Fruit fly (Drosophila melanogaster) whole organism, embryonic: ENCODE results near the gene Pex1.

ENCODE experiments used
- BtbVII ChIP-seq: fragments of 200-800 bp; sonication (Bioruptor generic); optimal IDR thresholded peaks from 3 replicates; lab custom pipeline; 2017; ENCODE audit warnings: missing biosample characterization, mild to moderate bottlenecking, missing genetic modification characterization
- CG10274 ChIP-seq: fragments of 200-800 bp; sonication (Bioruptor generic); optimal IDR thresholded peaks from 3 replicates; lab custom pipeline; 2017; ENCODE audit warnings: missing biosample characterization, mild to moderate bottlenecking, missing genetic modification characterization
- CG11085 ChIP-seq: fragments of 200-800 bp; sonication (Bioruptor generic); IDR thresholded peaks from 2 replicates; pipeline ENCODE4 v1.3.6; 2022; ENCODE audit warnings: missing biosample characterization, missing genetic modification characterization
- CG11696 ChIP-seq: fragments of 200-800 bp; sonication (Bioruptor generic); IDR thresholded peaks from 2 replicates; pipeline ENCODE4 v1.3.6; 2022; ENCODE audit warnings: missing biosample characterization, missing genetic modification characterization
- CG14860 ChIP-seq: fragments of 200-800 bp; sonication (Bioruptor generic); IDR thresholded peaks from 3 replicates; pipeline ENCODE4 v1.3.6; 2022; ENCODE audit warnings: missing biosample characterization, missing genetic modification characterization; ENCODE audit not compliant: partially characterized antibody
- CG1647 ChIP-seq: fragments of 200-800 bp; sonication (Bioruptor generic); optimal IDR thresholded peaks from 3 replicates; lab custom pipeline; 2016; ENCODE audit warnings: missing biosample characterization, missing genetic modification characterization
- CG2129 ChIP-seq: fragments of 200-800 bp; sonication (Bioruptor generic); IDR thresholded peaks from 2 replicates; pipeline ENCODE4 v1.3.6; 2022; ENCODE audit warnings: missing biosample characterization, missing genetic modification characterization; ENCODE audit not compliant: partially characterized antibody
- CG30020 ChIP-seq: fragments of 200-800 bp; optimal IDR thresholded peaks from 2 replicates; lab custom pipeline; 2019; ENCODE audit warnings: missing biosample characterization, mild to moderate bottlenecking, missing genetic modification characterization, moderate library complexity
- CG4617 ChIP-seq: fragments of 200-800 bp; sonication (Bioruptor generic); optimal IDR thresholded peaks from 3 replicates; lab custom pipeline; 2016; ENCODE audit warnings: missing biosample characterization, missing genetic modification characterization, borderline replicate concordance
- CG4707 ChIP-seq: fragments of 200-800 bp; sonication (Bioruptor generic); optimal IDR thresholded peaks from 2 replicates; lab custom pipeline; 2018; ENCODE audit warnings: missing biosample characterization, mild to moderate bottlenecking, missing genetic modification characterization, moderate library complexity
- CG6654 ChIP-seq: fragments of 200-800 bp; sonication (Bioruptor generic); optimal IDR thresholded peaks from 2 replicates; lab custom pipeline; 2017; ENCODE audit warnings: missing biosample characterization, mild to moderate bottlenecking, missing genetic modification characterization
- CG7963 ChIP-seq: fragments of 200-800 bp; sonication (Bioruptor generic); IDR thresholded peaks from 3 replicates; pipeline ENCODE4 v1.3.6; 2022; ENCODE audit warnings: missing biosample characterization, missing genetic modification characterization; ENCODE audit not compliant: partially characterized antibody
- CG9932 ChIP-seq: fragments of 200-800 bp; sonication (Bioruptor generic); IDR thresholded peaks from 2 replicates; pipeline ENCODE4 v1.3.6; 2022; ENCODE audit warnings: missing biosample characterization, missing genetic modification characterization
- CHES-1-like ChIP-seq: fragments of 200-800 bp; sonication (Bioruptor generic); optimal IDR thresholded peaks from 2 replicates; lab custom pipeline; 2016; ENCODE audit warnings: missing biosample characterization, missing genetic modification characterization
- GATAe ChIP-seq: fragments of 200-800 bp; sonication (Bioruptor generic); conservative IDR thresholded peaks from 2 replicates; pipeline ENCODE4 v1.3.6; 2022; ENCODE audit warnings: missing biosample characterization, missing genetic modification characterization
- HLH4C ChIP-seq: fragments of 200-800 bp; sonication (Bioruptor generic); IDR thresholded peaks from 3 replicates; pipeline ENCODE4 v1.3.6; 2022; ENCODE audit warnings: missing biosample characterization, missing genetic modification characterization; ENCODE audit not compliant: partially characterized antibody
- Jarid2 ChIP-seq: fragments of 200-800 bp; sonication (Bioruptor generic); optimal IDR thresholded peaks from 3 replicates; lab custom pipeline; 2017; ENCODE audit warnings: mild to moderate bottlenecking, missing biosample characterization, missing genetic modification reagents, missing genetic modification characterization
- MTF-1 ChIP-seq: fragments of 200-800 bp; sonication (Bioruptor generic); optimal IDR thresholded peaks from 2 replicates; lab custom pipeline; 2018; ENCODE audit warnings: missing biosample characterization, mild to moderate bottlenecking, missing genetic modification characterization, borderline replicate concordance
- NFAT ChIP-seq: fragments of 200-800 bp; sonication (Bioruptor generic); IDR thresholded peaks from 2 replicates; pipeline ENCODE4 v1.3.6; 2022; ENCODE audit warnings: missing biosample characterization, missing genetic modification characterization
- Nf-YA ChIP-seq: fragments of 200-800 bp; sonication (Bioruptor generic); IDR thresholded peaks from 2 replicates; pipeline ENCODE4 v1.3.6; 2022; ENCODE audit warnings: missing biosample characterization, missing genetic modification characterization
- Poxn ChIP-seq: fragments of 200-800 bp; sonication (Bioruptor generic); IDR thresholded peaks from 2 replicates; pipeline ENCODE4 v1.3.6; 2022; ENCODE audit warnings: missing biosample characterization, missing genetic modification characterization
- Rfx ChIP-seq: fragments of 200-800 bp; sonication (Bioruptor generic); IDR thresholded peaks from 2 replicates; pipeline ENCODE4 v1.3.6; 2022; ENCODE audit warnings: missing biosample characterization, missing genetic modification characterization
- Side ChIP-seq: fragments of 200-800 bp; sonication (Bioruptor generic); optimal IDR thresholded peaks from 2 replicates; lab custom pipeline; 2016; ENCODE audit warnings: missing biosample characterization, missing genetic modification characterization
- Xrp1 ChIP-seq: fragments of 200-800 bp; sonication (Bioruptor generic); IDR thresholded peaks from 2 replicates; pipeline ENCODE4 v1.3.6; 2022; ENCODE audit warnings: missing biosample characterization, missing genetic modification characterization
- ase ChIP-seq: fragments of 200-800 bp; sonication (Bioruptor generic); IDR thresholded peaks from 3 replicates; pipeline ENCODE4 v1.3.6; 2022; ENCODE audit warnings: missing biosample characterization, missing genetic modification characterization
- ato ChIP-seq: fragments of 200-800 bp; sonication (Bioruptor generic); IDR thresholded peaks from 2 replicates; pipeline ENCODE4 v1.3.6; 2022; ENCODE audit warnings: missing biosample characterization, missing genetic modification characterization; ENCODE audit not compliant: partially characterized antibody
- chm ChIP-seq: fragments of 200-800 bp; sonication (Bioruptor generic); IDR thresholded peaks from 2 replicates; pipeline ENCODE4 v1.3.6; 2022; ENCODE audit warnings: missing biosample characterization, missing genetic modification characterization
- chn ChIP-seq: fragments of 200-800 bp; sonication (Bioruptor generic); optimal IDR thresholded peaks from 2 replicates; lab custom pipeline; 2016; ENCODE audit warnings: missing biosample characterization, missing genetic modification characterization
- ci ChIP-seq: fragments of 200-800 bp; sonication (Bioruptor generic); IDR thresholded peaks from 3 replicates; pipeline ENCODE4 v1.3.6; 2022; ENCODE audit warnings: missing biosample characterization, missing genetic modification characterization
- dpn ChIP-seq, 2 experiments: fragments of 200-800 bp; sonication (Bioruptor generic); optimal IDR thresholded peaks; 3 replicates each; lab custom pipeline; 2016; ENCODE audit warnings: missing biosample characterization in 2 of 2, missing genetic modification characterization in 2 of 2
- fd102C ChIP-seq: fragments of 200-800 bp; sonication (Bioruptor generic); optimal IDR thresholded peaks from 2 replicates; lab custom pipeline; 2018; ENCODE audit warnings: missing biosample characterization, mild to moderate bottlenecking, missing genetic modification characterization, moderate library complexity
- fru ChIP-seq: fragments of >200 bp; optimal IDR thresholded peaks from 2 replicates; lab custom pipeline; 2017
- ftz-f1 ChIP-seq: fragments of 200-800 bp; sonication (Bioruptor generic); optimal IDR thresholded peaks from 2 replicates; lab custom pipeline; 2016; ENCODE audit warnings: missing biosample characterization, missing genetic modification characterization
- hbn ChIP-seq: fragments of 200-800 bp; sonication (Bioruptor generic); IDR thresholded peaks from 2 replicates; pipeline ENCODE4 v1.3.6; 2022; ENCODE audit warnings: missing biosample characterization, missing genetic modification characterization; ENCODE audit not compliant: partially characterized antibody
- lab ChIP-seq: fragments of 200-800 bp; sonication (Bioruptor generic); optimal IDR thresholded peaks from 3 replicates; lab custom pipeline; 2017; ENCODE audit warnings: missing biosample characterization, missing genetic modification characterization, mild to moderate bottlenecking, moderate library complexity, missing genetic modification reagents
- lola ChIP-seq, 3 experiments: fragments of >200 bp in 2 of 3; fragments of 200-800 bp in 1 of 3; sonication (Bioruptor generic) in 1 of 3; optimal IDR thresholded peaks; 2 replicates each; lab custom pipeline; 2017 to 2019; ENCODE audit warnings: missing biosample characterization in 3 of 3, missing genetic modification characterization in 3 of 3, mild to moderate bottlenecking in 1 of 3, moderate library complexity in 1 of 3
- maf-S ChIP-seq: fragments of 200-800 bp; sonication (Bioruptor generic); optimal IDR thresholded peaks from 2 replicates; lab custom pipeline; 2016; ENCODE audit warnings: missing biosample characterization, missing genetic modification characterization
- odd ChIP-seq: fragments of 200-800 bp; sonication (Bioruptor generic); optimal IDR thresholded peaks from 2 replicates; lab custom pipeline; 2017; ENCODE audit warnings: missing biosample characterization, mild to moderate bottlenecking, missing genetic modification characterization
- pan ChIP-seq, 4 experiments: fragments of >200 bp in 3 of 4; fragments of 200-800 bp in 1 of 4; sonication (Bioruptor generic) in 1 of 4; optimal IDR thresholded peaks in 3 of 4; IDR thresholded peaks in 1 of 4; 2 replicates each; pipeline versions ENCODE4 v1.3.6 to Lab custom; 2017 to 2022; ENCODE audit warnings: missing biosample characterization in 2 of 4, missing genetic modification characterization in 2 of 4, mixed read lengths in 1 of 4
- pita ChIP-seq: fragments of 200-800 bp; sonication (Bioruptor generic); optimal IDR thresholded peaks from 2 replicates; lab custom pipeline; 2017; ENCODE audit warnings: missing biosample characterization, mild to moderate bottlenecking, missing genetic modification characterization
- slbo ChIP-seq: fragments of 200-800 bp; sonication (Bioruptor generic); IDR thresholded peaks from 2 replicates; pipeline ENCODE4 v1.3.6; 2022; ENCODE audit warnings: missing biosample characterization, missing genetic modification characterization
- sna ChIP-seq: fragments of 200-800 bp; sonication (Bioruptor generic); IDR thresholded peaks from 2 replicates; pipeline ENCODE4 v1.3.6; 2022; ENCODE audit warnings: missing biosample characterization, missing genetic modification characterization; ENCODE audit not compliant: partially characterized antibody
- sqz ChIP-seq: fragments of 200-800 bp; sonication (Bioruptor generic); optimal IDR thresholded peaks from 3 replicates; lab custom pipeline; 2018; ENCODE audit warnings: missing biosample characterization, mild to moderate bottlenecking, missing genetic modification characterization
- ssp ChIP-seq: fragments of 200-800 bp; sonication (Bioruptor generic); IDR thresholded peaks from 2 replicates; pipeline ENCODE4 v1.3.6; 2022; ENCODE audit warnings: missing biosample characterization, missing genetic modification characterization
- tgo ChIP-seq: fragments of 200-800 bp; sonication (Bioruptor generic); IDR thresholded peaks from 3 replicates; pipeline ENCODE4 v1.3.6; 2022; ENCODE audit warnings: missing biosample characterization, missing genetic modification characterization
- trh ChIP-seq: fragments of 200-800 bp; sonication (Bioruptor generic); optimal IDR thresholded peaks from 2 replicates; lab custom pipeline; 2016; ENCODE audit warnings: missing biosample characterization, missing genetic modification characterization
- zfh1 ChIP-seq: fragments of 200-800 bp; sonication (Bioruptor generic); IDR thresholded peaks from 3 replicates; pipeline ENCODE4 v1.3.6; 2022; ENCODE audit warnings: missing biosample characterization, missing genetic modification characterization

Gene Pex1

DNA sequence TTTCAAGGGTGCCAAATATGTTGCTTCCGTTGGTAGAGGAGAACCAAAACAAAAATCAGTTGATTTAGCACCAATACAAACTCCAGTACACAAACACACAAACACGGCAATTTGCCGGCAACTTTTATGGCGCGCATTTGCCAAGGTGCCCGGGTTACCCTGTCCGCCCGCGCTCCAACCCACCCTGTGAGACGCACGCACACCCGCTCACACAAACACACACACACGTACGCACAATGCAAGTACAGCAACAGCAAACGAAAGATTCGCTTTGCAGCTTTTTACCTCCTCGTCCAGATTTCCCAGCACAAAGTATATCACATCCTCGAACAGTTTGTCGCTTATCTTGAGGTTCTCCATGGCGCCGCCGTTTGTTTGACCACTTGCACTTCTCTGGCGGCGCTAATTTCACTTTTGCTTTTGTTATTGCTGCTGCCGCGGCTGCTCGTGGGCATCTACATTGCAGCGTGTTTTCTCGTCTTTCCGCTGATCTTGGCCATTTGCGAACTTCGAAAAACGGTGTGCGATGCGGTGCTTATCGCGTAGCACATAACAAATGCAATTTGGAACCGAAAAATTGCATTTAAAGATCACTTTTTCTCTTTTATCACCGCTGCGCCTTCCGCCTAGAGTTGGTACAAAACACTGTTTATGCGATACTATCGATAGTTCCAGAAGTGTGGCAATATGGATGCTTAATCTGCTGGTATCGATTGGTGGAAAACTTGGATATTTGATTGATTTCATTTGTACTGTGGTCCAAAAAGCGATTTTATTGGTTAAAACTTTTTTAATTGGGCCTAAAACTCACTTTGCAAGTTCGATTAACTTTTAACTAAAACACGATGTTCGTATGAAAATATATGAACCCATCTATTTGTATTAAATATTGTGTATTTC lies 43.0 kb upstream of the Pex1 start, which contains the start of gene Ptip (continued):
- TF ChIP-seq ci (GFP tag; lab: Robert Waterston, UW) (peak; percentile 87), HLH4C (GFP tag; lab: Robert Waterston, UW) (peak; percentile 95), chm (GFP tag; lab: Robert Waterston, UW) (peak; percentile 62), zfh1 (GFP tag; lab: Robert Waterston, UW) (0 out of 3 replicates have a peak, but pooled peaks have one; percentile 34), ssp (GFP tag; lab: Robert Waterston, UW) (no peak), CG30020 (tag; lab: Kevin White, UChicago) (peak; percentile 37), sqz (GFP tag; lab: Kevin White, UChicago) (no peak), CG11696 (peak; percentile 25; the same call in 1 of the 2 replicates), maf-S (GFP tag; lab: Kevin White, UChicago) (peak; percentile 3), Rfx (GFP tag; lab: Robert Waterston, UW) (peak; percentile 75), CG11085 (GFP tag; lab: Robert Waterston, UW) (peak; percentile 24; the same call in 1 of the 2 replicates), tgo (GFP tag; lab: Robert Waterston, UW) (no peak), ato (GFP tag; lab: Robert Waterston, UW) (peak; percentile 97), CG2129 (GFP tag; lab: Robert Waterston, UW) (peak; percentile 89), slbo (GFP tag; lab: Robert Waterston, UW) (peak; percentile 61), BtbVII (GFP tag; lab: Kevin White, UChicago) (no peak), CG9932 (GFP tag; lab: Robert Waterston, UW) (peak; percentile 67), hbn (GFP tag; lab: Robert Waterston, UW) (peak; percentile 93), CHES-1-like (GFP tag; lab: Kevin White, UChicago) (peak; percentile 62), odd (GFP tag; lab: Kevin White, UChicago) (peak; percentile 34), Poxn (GFP tag; lab: Robert Waterston, UW) (no peak), CG10274 (no peak), CG6654 (GFP tag; lab: Kevin White, UChicago) (no peak), pita (peak; percentile 65), CG1647 (GFP tag; lab: Kevin White, UChicago) (peak; percentile 4), Jarid2 (GFP tag; lab: Kevin White, UChicago) (no peak), trh (GFP tag; lab: Kevin White, UChicago) (no peak), CG7963 (GFP tag; lab: Robert Waterston, UW) (peak; percentile 97), fd102C (no peak), GATAe (peak; percentile 43; the same call in 1 of the 2 replicates), chn (GFP tag; lab: Kevin White, UChicago) (peak; percentile 78), dpn (GFP tag; optimal IDR thresholded peaks at IDR 0.05; lab: Kevin White, UChicago) (peak; percentile 12 to 16), NFAT (GFP tag; lab: Robert Waterston, UW) (peak; percentile 66), Xrp1 (GFP tag; lab: Robert Waterston, UW) (peak; percentile 44; the same call in 1 of the 2 replicates), MTF-1 (GFP tag; lab: Kevin White, UChicago) (peak; percentile 79), Nf-YA (GFP tag; lab: Robert Waterston, UW) (no peak), CG4707 (peak; percentile 99), ase (0 out of 3 replicates have a peak, but pooled peaks have one; percentile 9), CG4617 (peak; percentile 70), ftz-f1 (peak; percentile 13), Side (GFP tag; lab: Kevin White, UChicago) (peak; percentile 35), lab (GFP tag; lab: Kevin White, UChicago) (peak; percentile 49), fru (no peak), CG14860 (GFP tag; lab: Robert Waterston, UW) (peak; percentile 90), sna (GFP tag; lab: Robert Waterston, UW) (peak; percentile 90), lola (GFP tag; optimal IDR thresholded peaks at IDR 0.05; lab: Kevin White, UChicago) (peak in 1 of 3 experiments; percentile 5), pan (optimal IDR thresholded peaks at IDR 0.05; lab: Kevin White, UChicago) (no peak), pan (GFP tag; optimal IDR thresholded peaks at IDR 0.05 in 1 of 2, IDR thresholded peaks at IDR 0.05 in 1 of 2) (peak in 1 of 2 experiments; percentile 53)
